Worm (Caenorhabditis elegans) whole organism, mixed stage, embryonic: ENCODE data around the gene str-134.

Experiments
- blmp-1 ChIP-seq: fragments of 150-350 bp; optimal IDR thresholded peaks from 2 replicates; lab custom pipeline; 2014; ENCODE audit warnings: missing biosample characterization, missing genetic modification characterization
- lsy-2 ChIP-seq: fragments of 150-350 bp; optimal IDR thresholded peaks from 2 replicates; lab custom pipeline; 2014; ENCODE audit warnings: missing biosample characterization, missing genetic modification characterization
- nhr-76 ChIP-seq: sonication (generic microtip); optimal IDR thresholded peaks from 2 replicates; lab custom pipeline; 2017; ENCODE audit warnings: missing biosample characterization, missing genetic modification characterization
- pha-4 ChIP-seq: fragments of 150-350 bp; optimal IDR thresholded peaks from 2 replicates; lab custom pipeline; 2018; ENCODE audit warnings: missing biosample characterization, missing genetic modification reagents, missing genetic modification characterization
- snpc-4 ChIP-seq: fragments of 150-350 bp; optimal IDR thresholded peaks from 2 replicates; lab custom pipeline; 2014; ENCODE audit warnings: missing biosample characterization, missing genetic modification characterization
- unc-39 ChIP-seq: fragments of 150-350 bp; optimal IDR thresholded peaks from 2 replicates; lab custom pipeline; 2014; ENCODE audit warnings: missing biosample characterization, missing genetic modification characterization

DNA sequence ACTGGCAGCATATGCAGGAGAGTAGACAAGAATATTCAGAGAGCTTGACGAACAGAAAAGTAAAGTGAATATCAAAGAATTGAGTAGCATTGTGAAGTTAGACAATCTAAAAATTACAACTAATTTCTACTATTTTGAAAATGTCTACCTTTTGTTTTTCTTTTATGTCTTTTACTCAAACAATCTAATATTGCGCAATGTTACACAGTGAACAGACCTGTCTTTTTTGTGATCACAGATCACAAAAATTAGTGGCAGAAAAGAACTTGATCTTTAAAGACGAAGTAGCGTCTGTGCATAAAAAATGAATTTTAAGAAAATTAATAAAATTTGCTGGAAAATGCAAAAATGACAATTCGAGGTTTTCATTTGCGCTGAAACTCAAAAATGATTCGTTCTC lies 44.4 kb upstream of the str-134 start:
- no peak for TF ChIP-seq nhr-76
- TF ChIP-seq lsy-2 (tag; lab: Kevin White, UChicago): no peak
- no peak for TF ChIP-seq snpc-4
- no peak for TF ChIP-seq unc-39 (tag; lab: Kevin White, UChicago)
- no peak for TF ChIP-seq blmp-1 (tag; lab: Kevin White, UChicago)
- TF ChIP-seq pha-4: no peak
